Worm (Caenorhabditis elegans): Measurements from ENCODE around the gene bas-1.

The bas-1 gene

ce11 chrIII:5585711-5586110, 26.4 kb upstream of the bas-1 start:
- TF ChIP-seq fos-1 (tag; optimal IDR thresholded peaks at IDR 0.05) (no peak), snpc-4 (tag; optimal IDR thresholded peaks at IDR 0.05) (no peak), gmeb-1 (tag; optimal IDR thresholded peaks at IDR 0.05) (no peak), nhr-12 (tag; optimal IDR thresholded peaks at IDR 0.05) (no peak), ztf-1 (GFP tag; conservative IDR thresholded peaks at IDR 0.05) (no peak), sem-4 (tag; optimal IDR thresholded peaks at IDR 0.05) (no peak), peb-1 (tag; optimal IDR thresholded peaks at IDR 0.05) (no peak), lin-11 (tag; optimal IDR thresholded peaks at IDR 0.05) (no peak), blmp-1 (tag; optimal IDR thresholded peaks at IDR 0.05; ENCODE audit: insufficient read depth) (no peak), F13H6.1 (tag; optimal IDR thresholded peaks at IDR 0.05) (no peak), alr-1 (tag; optimal IDR thresholded peaks at IDR 0.05) (no peak), egl-27 (tag; optimal IDR thresholded peaks at IDR 0.05) (no peak), Y55F3AM.14 (GFP tag; optimal IDR thresholded peaks at IDR 0.05) (no peak), C34F6.9 (tag; optimal IDR thresholded peaks at IDR 0.05) (no peak), unc-62 (GFP tag; optimal IDR thresholded peaks at IDR 0.05) (no peak), elt-3 (tag; optimal IDR thresholded peaks at IDR 0.05) (no peak), mab-5 (tag; optimal IDR thresholded peaks at IDR 0.05) (no peak), ama-1 (optimal IDR thresholded peaks at IDR 0.05) (no peak), ztf-4 (tag; optimal IDR thresholded peaks at IDR 0.05) (no peak), mdl-1 (tag; optimal IDR thresholded peaks at IDR 0.05) (no peak)

- TF ChIP-seq lsy-2 (tag; optimal IDR thresholded peaks at IDR 0.05) (peak in 1 of 2 experiments; percentile 35), mab-5 (tag; optimal IDR thresholded peaks at IDR 0.05) (no peak), nhr-129 (tag; optimal IDR thresholded peaks at IDR 0.05) (peak; percentile 4), unc-55 (GFP tag; optimal IDR thresholded peaks at IDR 0.05) (peak; percentile 60), nhr-21 (tag; optimal IDR thresholded peaks at IDR 0.05) (no peak), ZK546.5 (tag; optimal IDR thresholded peaks at IDR 0.05) (no peak), gmeb-1 (tag; optimal IDR thresholded peaks at IDR 0.05) (peak; percentile 74), ama-1 (optimal IDR thresholded peaks at IDR 0.05) (no peak)
Measured at ce11 chrIII:5586925-5587324, 25.1 kb upstream of the bas-1 start, which contains the start of gene F56D2.2. Gene F56D2.2, plus strand, starts transcription at chrIII:5587263.

- TF ChIP-seq dmd-4 (tag; optimal IDR thresholded peaks at IDR 0.05) = no peak
Measured at ce11 chrIII:5588746-5589145, 23.3 kb upstream of the bas-1 start.

- TF ChIP-seq Y55F3AM.14 (GFP tag; optimal IDR thresholded peaks at IDR 0.05) = no peak
- TF ChIP-seq crh-2 (tag; optimal IDR thresholded peaks at IDR 0.05) = peak; percentile 57
- no peak for TF ChIP-seq unc-62 (GFP tag; optimal IDR thresholded peaks at IDR 0.05)
- TF ChIP-seq elt-1 (tag; optimal IDR thresholded peaks at IDR 0.05) = no peak
- peak; percentile 17 for TF ChIP-seq fos-1 (tag; optimal IDR thresholded peaks at IDR 0.05)
- TF ChIP-seq ceh-82 (tag; optimal IDR thresholded peaks at IDR 0.05) = no peak
- no peak for TF ChIP-seq nhr-77 (tag; optimal IDR thresholded peaks at IDR 0.05)
- TF ChIP-seq sma-3 (GFP tag; optimal IDR thresholded peaks at IDR 0.05) = peak; percentile 57
- peak; percentile 6 for TF ChIP-seq F13H6.1 (tag; optimal IDR thresholded peaks at IDR 0.05)
- peak; percentile 53 for TF ChIP-seq R02D3.7 (tag; optimal IDR thresholded peaks at IDR 0.05)
- TF ChIP-seq snpc-4 (tag; optimal IDR thresholded peaks at IDR 0.05) = peak; percentile 17
- TF ChIP-seq ceh-16 (tag; optimal IDR thresholded peaks at IDR 0.05) = peak; percentile 4
- no peak for TF ChIP-seq ztf-4 (tag; optimal IDR thresholded peaks at IDR 0.05)
- TF ChIP-seq elt-3 (tag; optimal IDR thresholded peaks at IDR 0.05) = no peak
- peak; percentile 80 for TF ChIP-seq gmeb-1 (tag; optimal IDR thresholded peaks at IDR 0.05)
- peak; percentile 28 for TF ChIP-seq nhr-129 (tag; optimal IDR thresholded peaks at IDR 0.05)
- TF ChIP-seq nhr-6 (tag; optimal IDR thresholded peaks at IDR 0.05) = no peak
- TF ChIP-seq blmp-1 (tag; optimal IDR thresholded peaks at IDR 0.05; ENCODE audit: insufficient read depth) = peak; percentile 33
- peak; percentile 38 for TF ChIP-seq sma-9 (GFP tag; optimal IDR thresholded peaks at IDR 0.05)
- no peak for TF ChIP-seq sma-9 (tag; optimal IDR thresholded peaks at IDR 0.05)
- TF ChIP-seq lsy-2 (tag; optimal IDR thresholded peaks at IDR 0.05) = peak; percentile 29 to 85
- peak; percentile 23 for TF ChIP-seq nhr-25 (tag; optimal IDR thresholded peaks at IDR 0.05)
- no peak for TF ChIP-seq mab-5 (tag; optimal IDR thresholded peaks at IDR 0.05)
- peak; percentile 89 for TF ChIP-seq unc-55 (GFP tag; optimal IDR thresholded peaks at IDR 0.05)
- TF ChIP-seq unc-39 (tag; optimal IDR thresholded peaks at IDR 0.05) = no peak
- TF ChIP-seq alr-1 (tag; optimal IDR thresholded peaks at IDR 0.05) = no peak
- peak; percentile 16 for TF ChIP-seq nhr-21 (tag; optimal IDR thresholded peaks at IDR 0.05)
- peak; percentile 80 for TF ChIP-seq lin-11 (tag; optimal IDR thresholded peaks at IDR 0.05)
- peak; percentile 77 for TF ChIP-seq lin-13 (GFP tag; optimal IDR thresholded peaks at IDR 0.05)
- TF ChIP-seq zag-1 (tag; optimal IDR thresholded peaks at IDR 0.05) = no peak
- peak; percentile 84 for TF ChIP-seq C34F6.9 (tag; optimal IDR thresholded peaks at IDR 0.05)
Measured at ce11 chrIII:5591668-5592149, 20.4 kb upstream of the bas-1 start, which contains the start of the genes ddx-15 and ucr-1. Gene ddx-15, minus strand, starts transcription at chrIII:5591718. Gene ucr-1, plus strand, starts transcription at chrIII:5592135.

Measured in whole organism, L2 larva.